Worm (Caenorhabditis elegans): Measurements from ENCODE around the gene srab-4.

srab-4 gene

ce11 chrV:7009461-7009860 lies 5.5 kb downstream of the srab-4 start, which contains the start of gene C33G8.2:
C33G8.2 (plus strand) TSS chrV:7009761.
- TF ChIP-seq lin-11 (tag; optimal IDR thresholded peaks at IDR 0.05) (no peak), madf-2 (tag; optimal IDR thresholded peaks at IDR 0.05) (no peak), ceh-24 (tag; optimal IDR thresholded peaks at IDR 0.05) (no peak), ceh-48 (tag; optimal IDR thresholded peaks at IDR 0.05) (no peak), F13H6.1 (tag; optimal IDR thresholded peaks at IDR 0.05) (no peak), tbx-7 (tag; optimal IDR thresholded peaks at IDR 0.05) (no peak), gmeb-2 (tag; optimal IDR thresholded peaks at IDR 0.05) (no peak), C38D4.7 (GFP tag; optimal IDR thresholded peaks at IDR 0.05) (no peak)

- no peak for TF ChIP-seq fkh-6 (tag; optimal IDR thresholded peaks at IDR 0.05)
- no peak for TF ChIP-seq zip-5 (tag; optimal IDR thresholded peaks at IDR 0.05)
- no peak for TF ChIP-seq sox-4 (tag; optimal IDR thresholded peaks at IDR 0.05)
Measured at ce11 chrV:7012617-7013016, 8.7 kb downstream of the srab-4 start, which contains the start of gene srw-127. srw-127 (plus strand) TSS chrV:7012917.

ce11 chrV:7015872-7016271 lies 11.9 kb downstream of the srab-4 start, which contains the start of gene C33G8.13:
C33G8.13 (minus strand) TSS chrV:7015972.
- TF ChIP-seq hlh-6 (tag; optimal IDR thresholded peaks at IDR 0.05) (no peak), rnt-1 (tag; optimal IDR thresholded peaks at IDR 0.05) (no peak), nhr-232 (tag; optimal IDR thresholded peaks at IDR 0.05) (no peak), ceh-19 (GFP tag; optimal IDR thresholded peaks at IDR 0.05) (no peak), eyg-1 (tag; optimal IDR thresholded peaks at IDR 0.05) (no peak), C08G9.2 (tag; optimal IDR thresholded peaks at IDR 0.05) (no peak), ceh-48 (tag; optimal IDR thresholded peaks at IDR 0.05) (no peak), madf-2 (tag; optimal IDR thresholded peaks at IDR 0.05) (no peak), zip-5 (tag; optimal IDR thresholded peaks at IDR 0.05) (no peak), C38D4.7 (GFP tag; optimal IDR thresholded peaks at IDR 0.05) (no peak), ceh-6 (GFP tag; optimal IDR thresholded peaks at IDR 0.05) (no peak), ceh-30 (tag; optimal IDR thresholded peaks at IDR 0.05) (no peak), pax-1 (tag; optimal IDR thresholded peaks at IDR 0.05) (no peak), pat-9 (tag; optimal IDR thresholded peaks at IDR 0.05) (no peak), hlh-15 (tag; optimal IDR thresholded peaks at IDR 0.05) (no peak), ceh-22 (tag; optimal IDR thresholded peaks at IDR 0.05) (no peak), unc-3 (GFP tag; conservative IDR thresholded peaks at IDR 0.05) (no peak), unc-3 (tag; optimal IDR thresholded peaks at IDR 0.05) (no peak), F13H6.1 (tag; optimal IDR thresholded peaks at IDR 0.05) (no peak), ref-2 (tag; optimal IDR thresholded peaks at IDR 0.05) (no peak), K02D7.2 (tag; optimal IDR thresholded peaks at IDR 0.05) (no peak)

ce11 chrV:7017059-7017458 lies 13.1 kb downstream of the srab-4 start, which contains the start of gene srsx-32:
srsx-32 (plus strand) TSS chrV:7017359.
- TF ChIP-seq ceh-34 (tag; optimal IDR thresholded peaks at IDR 0.05) = no peak
- TF ChIP-seq unc-3 (GFP tag; conservative IDR thresholded peaks at IDR 0.05) = no peak
- no peak for TF ChIP-seq unc-3 (tag; optimal IDR thresholded peaks at IDR 0.05)
- TF ChIP-seq madf-2 (tag; optimal IDR thresholded peaks at IDR 0.05) = no peak
- no peak for TF ChIP-seq unc-42 (tag; optimal IDR thresholded peaks at IDR 0.05)
- TF ChIP-seq fax-1 (tag; optimal IDR thresholded peaks at IDR 0.05) = no peak
- no peak for TF ChIP-seq ztf-16 (tag; optimal IDR thresholded peaks at IDR 0.05)
- no peak for TF ChIP-seq tbx-7 (tag; optimal IDR thresholded peaks at IDR 0.05)
- no peak for TF ChIP-seq syd-9 (tag; optimal IDR thresholded peaks at IDR 0.05)
- TF ChIP-seq ceh-22 (tag; optimal IDR thresholded peaks at IDR 0.05) = no peak
- no peak for TF ChIP-seq ceh-24 (tag; optimal IDR thresholded peaks at IDR 0.05)
- TF ChIP-seq pag-3 (tag; optimal IDR thresholded peaks at IDR 0.05; ENCODE audit: borderline replicate concordance) = no peak
- TF ChIP-seq ceh-2 (tag; optimal IDR thresholded peaks at IDR 0.05) = no peak
- no peak for TF ChIP-seq ref-2 (tag; optimal IDR thresholded peaks at IDR 0.05)
- no peak for TF ChIP-seq lin-11 (tag; optimal IDR thresholded peaks at IDR 0.05)
- TF ChIP-seq sox-4 (tag; optimal IDR thresholded peaks at IDR 0.05) = no peak
- no peak for TF ChIP-seq ceh-31 (tag; optimal IDR thresholded peaks at IDR 0.05)
- no peak for TF ChIP-seq gmeb-2 (tag; optimal IDR thresholded peaks at IDR 0.05)

- TF ChIP-seq nhr-11 (tag; optimal IDR thresholded peaks at IDR 0.05) (no peak), Y22D7AL.16 (tag; optimal IDR thresholded peaks at IDR 0.05) (no peak)
Measured at ce11 chrV:7021772-7022171, 17.8 kb downstream of the srab-4 start, which contains the start of gene F20A1.4. F20A1.4 (minus strand) TSS chrV:7021872.
